Fruit fly (Drosophila melanogaster) whole organism, embryonic: ENCODE data around the gene Pcyt1.

Source experiments
- Adf1 ChIP-seq: fragments of 200-800 bp; sonication (Bioruptor generic); IDR thresholded peaks from 2 replicates; pipeline ENCODE4 v1.3.6; 2022; ENCODE audit warnings: missing biosample characterization, missing genetic modification characterization
- Aef1 ChIP-seq: fragments of 200-800 bp; sonication (Bioruptor generic); IDR thresholded peaks from 3 replicates; pipeline ENCODE4 v1.3.6; 2022; ENCODE audit warnings: missing biosample characterization, missing genetic modification characterization
- CG10147 ChIP-seq: fragments of 200-800 bp; sonication (Bioruptor generic); optimal IDR thresholded peaks from 2 replicates; lab custom pipeline; 2019; ENCODE audit warnings: missing biosample characterization, mild to moderate bottlenecking, missing genetic modification characterization, moderate library complexity
- CG10209 ChIP-seq: fragments of 200-800 bp; sonication (Bioruptor generic); optimal IDR thresholded peaks from 3 replicates; lab custom pipeline; 2017; ENCODE audit warnings: missing biosample characterization, mild to moderate bottlenecking, missing genetic modification characterization, missing genetic modification reagents
- CG12659 ChIP-seq: fragments of 200-800 bp; sonication (Bioruptor generic); optimal IDR thresholded peaks from 3 replicates; lab custom pipeline; 2017; ENCODE audit warnings: mild to moderate bottlenecking, missing biosample characterization, missing genetic modification reagents, missing genetic modification characterization
- CG13287 ChIP-seq: fragments of 200-800 bp; sonication (Bioruptor generic); IDR thresholded peaks from 2 replicates; pipeline ENCODE4 v1.3.6; 2022; ENCODE audit warnings: missing biosample characterization, missing genetic modification characterization; ENCODE audit not compliant: partially characterized antibody
- CG13424 ChIP-seq: fragments of 200-800 bp; sonication (Bioruptor generic); optimal IDR thresholded peaks from 2 replicates; lab custom pipeline; 2019; ENCODE audit warnings: missing biosample characterization, mild to moderate bottlenecking, missing genetic modification characterization, moderate library complexity
- CG15696 ChIP-seq: fragments of 200-800 bp; sonication (Bioruptor generic); optimal IDR thresholded peaks from 2 replicates; lab custom pipeline; 2019; ENCODE audit warnings: missing biosample characterization, mild to moderate bottlenecking, missing genetic modification characterization, moderate library complexity
- CG17359 ChIP-seq: fragments of 200-800 bp; sonication (Bioruptor generic); optimal IDR thresholded peaks from 3 replicates; lab custom pipeline; 2018; ENCODE audit warnings: missing biosample characterization, mild to moderate bottlenecking, missing genetic modification characterization, moderate library complexity
- CG17912 ChIP-seq: fragments of 200-800 bp; sonication (Bioruptor generic); optimal IDR thresholded peaks from 2 replicates; lab custom pipeline; 2018; ENCODE audit warnings: missing biosample characterization, mild to moderate bottlenecking, missing genetic modification characterization
- CG18476 ChIP-seq: fragments of 200-800 bp; sonication (Bioruptor generic); optimal IDR thresholded peaks from 2 replicates; lab custom pipeline; 2016; ENCODE audit warnings: missing biosample characterization, mild to moderate bottlenecking, missing genetic modification characterization
- CG2120 ChIP-seq: fragments of 200-800 bp; sonication (Bioruptor generic); optimal IDR thresholded peaks from 3 replicates; lab custom pipeline; 2016; ENCODE audit warnings: missing biosample characterization, missing genetic modification characterization
- CG2129 ChIP-seq: fragments of 200-800 bp; sonication (Bioruptor generic); IDR thresholded peaks from 2 replicates; pipeline ENCODE4 v1.3.6; 2022; ENCODE audit warnings: missing biosample characterization, missing genetic modification characterization; ENCODE audit not compliant: partially characterized antibody
- CG2712 ChIP-seq: fragments of 200-800 bp; optimal IDR thresholded peaks from 3 replicates; lab custom pipeline; 2019; ENCODE audit warnings: missing biosample characterization, mild to moderate bottlenecking, missing genetic modification characterization, moderate library complexity
- CG2875 ChIP-seq: fragments of 200-800 bp; sonication (Bioruptor generic); optimal IDR thresholded peaks from 2 replicates; lab custom pipeline; 2017; ENCODE audit warnings: missing biosample characterization, mild to moderate bottlenecking, missing genetic modification characterization, missing genetic modification reagents
- CG31365 ChIP-seq: fragments of 200-800 bp; sonication (Bioruptor generic); optimal IDR thresholded peaks from 2 replicates; lab custom pipeline; 2018; ENCODE audit warnings: missing biosample characterization, mild to moderate bottlenecking, missing genetic modification characterization
- CG33213 ChIP-seq: fragments of 200-800 bp; sonication (Bioruptor generic); optimal IDR thresholded peaks from 3 replicates; lab custom pipeline; 2016; ENCODE audit warnings: missing biosample characterization, missing genetic modification characterization
- CG5180 ChIP-seq: fragments of 200-800 bp; sonication (Bioruptor generic); optimal IDR thresholded peaks from 3 replicates; lab custom pipeline; 2017; ENCODE audit warnings: missing biosample characterization, missing genetic modification characterization, mild to moderate bottlenecking, moderate library complexity, missing genetic modification reagents
- CG6689 ChIP-seq: fragments of 200-800 bp; sonication (Bioruptor generic); IDR thresholded peaks from 2 replicates; pipeline ENCODE4 v1.3.6; 2022; ENCODE audit warnings: missing biosample characterization, missing genetic modification characterization
- CG7928 ChIP-seq: fragments of 200-800 bp; sonication (Bioruptor generic); optimal IDR thresholded peaks from 2 replicates; lab custom pipeline; 2017; ENCODE audit warnings: missing biosample characterization, mild to moderate bottlenecking, missing genetic modification characterization
- CG9727 ChIP-seq: fragments of 200-800 bp; sonication (Bioruptor generic); optimal IDR thresholded peaks from 3 replicates; lab custom pipeline; 2017; ENCODE audit warnings: missing biosample characterization, mild to moderate bottlenecking, missing genetic modification characterization
- CkIIα-i1 ChIP-seq: fragments of 200-800 bp; sonication (Bioruptor generic); IDR thresholded peaks from 2 replicates; pipeline ENCODE4 v1.3.6; 2022; ENCODE audit warnings: missing biosample characterization, missing genetic modification characterization
- D19B ChIP-seq: fragments of 200-800 bp; sonication (Bioruptor generic); optimal IDR thresholded peaks from 2 replicates; lab custom pipeline; 2017; ENCODE audit warnings: missing biosample characterization, mild to moderate bottlenecking, missing genetic modification characterization
- Dad ChIP-seq: fragments of 200-800 bp; sonication (Bioruptor generic); optimal IDR thresholded peaks from 3 replicates; lab custom pipeline; 2016; ENCODE audit warnings: missing biosample characterization, missing genetic modification characterization
- Deaf1 ChIP-seq: fragments of 200-800 bp; optimal IDR thresholded peaks from 3 replicates; lab custom pipeline; 2019; ENCODE audit warnings: missing biosample characterization, mild to moderate bottlenecking, missing genetic modification characterization, moderate library complexity
- E2f2 ChIP-seq: fragments of 200-800 bp; sonication (Bioruptor generic); IDR thresholded peaks from 2 replicates; pipeline ENCODE4 v1.3.6; 2022; ENCODE audit warnings: missing biosample characterization, missing genetic modification characterization
- Fer1 ChIP-seq: fragments of 200-800 bp; sonication (Bioruptor generic); optimal IDR thresholded peaks from 2 replicates; lab custom pipeline; 2017; ENCODE audit warnings: missing biosample characterization, mild to moderate bottlenecking, missing genetic modification characterization
- Hmr ChIP-seq: fragments of 200-800 bp; sonication (Bioruptor generic); optimal IDR thresholded peaks from 3 replicates; lab custom pipeline; 2017; ENCODE audit warnings: mild to moderate bottlenecking, missing biosample characterization, missing genetic modification reagents, missing genetic modification characterization
- Nf-YA ChIP-seq: fragments of 200-800 bp; sonication (Bioruptor generic); IDR thresholded peaks from 2 replicates; pipeline ENCODE4 v1.3.6; 2022; ENCODE audit warnings: missing biosample characterization, missing genetic modification characterization
- Side ChIP-seq: fragments of 200-800 bp; sonication (Bioruptor generic); optimal IDR thresholded peaks from 2 replicates; lab custom pipeline; 2016; ENCODE audit warnings: missing biosample characterization, missing genetic modification characterization
- Usf ChIP-seq: fragments of 200-800 bp; sonication (Bioruptor generic); optimal IDR thresholded peaks from 2 replicates; lab custom pipeline; 2017; ENCODE audit warnings: missing genotype, missing biosample characterization, missing genetic modification characterization
- cwo ChIP-seq: fragments of 200-800 bp; sonication (Bioruptor generic); optimal IDR thresholded peaks from 3 replicates; lab custom pipeline; 2017; ENCODE audit warnings: missing biosample characterization, missing genetic modification characterization, mild to moderate bottlenecking, moderate library complexity, missing genetic modification reagents
- emc ChIP-seq: fragments of 200-800 bp; sonication (Bioruptor generic); optimal IDR thresholded peaks from 2 replicates; lab custom pipeline; 2016; ENCODE audit warnings: missing biosample characterization, missing genetic modification characterization
- fd3F ChIP-seq: fragments of 200-800 bp; sonication (Bioruptor generic); optimal IDR thresholded peaks from 2 replicates; lab custom pipeline; 2018; ENCODE audit warnings: missing biosample characterization, mild to moderate bottlenecking, missing genetic modification characterization, moderate library complexity
- h ChIP-seq: fragments of >200 bp; optimal IDR thresholded peaks from 2 replicates; lab custom pipeline; 2017
- hkb ChIP-seq, 2 experiments: fragments of 200-800 bp in 1 of 2; fragments of >200 bp in 1 of 2; sonication (Bioruptor generic) in 1 of 2; IDR thresholded peaks in 1 of 2; optimal IDR thresholded peaks in 1 of 2; 2 replicates each; pipeline versions ENCODE4 v1.3.6 to Lab custom; 2017 to 2022; ENCODE audit warnings: missing biosample characterization in 1 of 2, missing genetic modification characterization in 1 of 2
- hth ChIP-seq: fragments of >200 bp; optimal IDR thresholded peaks from 2 replicates; lab custom pipeline; 2017; ENCODE audit warnings: inconsistent platforms
- ken ChIP-seq: fragments of 200-800 bp; sonication (Bioruptor generic); IDR thresholded peaks from 3 replicates; pipeline ENCODE4 v1.3.6; 2022; ENCODE audit warnings: missing biosample characterization, missing genetic modification characterization
- knrl ChIP-seq: fragments of 200-800 bp; sonication (Bioruptor generic); IDR thresholded peaks from 3 replicates; pipeline ENCODE4 v1.3.6; 2022; ENCODE audit warnings: missing biosample characterization, missing genetic modification characterization; ENCODE audit not compliant: partially characterized antibody
- lilli ChIP-seq: fragments of 200-800 bp; sonication (Bioruptor generic); optimal IDR thresholded peaks from 3 replicates; lab custom pipeline; 2016; ENCODE audit warnings: missing biosample characterization, missing genetic modification characterization
- maf-S ChIP-seq: fragments of 200-800 bp; sonication (Bioruptor generic); optimal IDR thresholded peaks from 2 replicates; lab custom pipeline; 2016; ENCODE audit warnings: missing biosample characterization, missing genetic modification characterization
- pan ChIP-seq, 4 experiments: fragments of >200 bp in 3 of 4; fragments of 200-800 bp in 1 of 4; sonication (Bioruptor generic) in 1 of 4; optimal IDR thresholded peaks in 3 of 4; IDR thresholded peaks in 1 of 4; 2 replicates each; pipeline versions ENCODE4 v1.3.6 to Lab custom; 2017 to 2022; ENCODE audit warnings: missing biosample characterization in 2 of 4, missing genetic modification characterization in 2 of 4, mixed read lengths in 1 of 4
- rib ChIP-seq: fragments of 200-800 bp; sonication (Bioruptor generic); IDR thresholded peaks from 2 replicates; pipeline ENCODE4 v1.3.6; 2022; ENCODE audit warnings: missing biosample characterization, missing genetic modification characterization
- ro ChIP-seq: fragments of 200-800 bp; sonication (Bioruptor generic); IDR thresholded peaks from 2 replicates; pipeline ENCODE4 v1.3.6; 2022; ENCODE audit warnings: missing biosample characterization, missing genetic modification characterization
- sens ChIP-seq: fragments of 200-800 bp; sonication (Bioruptor generic); peaks from one replicate; lab custom pipeline; 2016; ENCODE audit warnings: missing biosample characterization, missing genetic modification characterization
- tll ChIP-seq, 2 experiments: fragments of 200-800 bp in 1 of 2; fragments of >200 bp in 1 of 2; sonication (Bioruptor generic) in 1 of 2; optimal IDR thresholded peaks; 2 replicates each; lab custom pipeline; 2017 to 2019; ENCODE audit warnings: missing biosample characterization in 2 of 2, missing genetic modification characterization in 2 of 2, mild to moderate bottlenecking in 1 of 2, moderate library complexity in 1 of 2
- tna ChIP-seq: fragments of 200-800 bp; sonication (Bioruptor generic); IDR thresholded peaks from 2 replicates; pipeline ENCODE4 v1.3.6; 2022; ENCODE audit warnings: missing biosample characterization, missing genetic modification characterization; ENCODE audit not compliant: partially characterized antibody
- zfh1 ChIP-seq: fragments of 200-800 bp; sonication (Bioruptor generic); IDR thresholded peaks from 3 replicates; pipeline ENCODE4 v1.3.6; 2022; ENCODE audit warnings: missing biosample characterization, missing genetic modification characterization

Gene Pcyt1

dm6 chr3L:1591692-1592371 is 45.9 kb downstream of the Pcyt1 start (continued):
- TF ChIP-seq CG10147 (GFP tag; lab: Kevin White, UChicago) (peak; percentile 83), hth (lab: Kevin White, UChicago) (no peak), pan (optimal IDR thresholded peaks at IDR 0.05; lab: Kevin White, UChicago) (no peak), pan (GFP tag; optimal IDR thresholded peaks at IDR 0.05 in 1 of 2, IDR thresholded peaks at IDR 0.05 in 1 of 2) (peak in 1 of 2 experiments; percentile 55), lilli (GFP tag; lab: Kevin White, UChicago) (peak; percentile 49), ro (GFP tag; lab: Robert Waterston, UW) (no peak), E2f2 (peak; percentile 35; the same call in 1 of the 2 replicates), Side (GFP tag; lab: Kevin White, UChicago) (peak; percentile 54), hkb (optimal IDR thresholded peaks at IDR 0.05; lab: Kevin White, UChicago) (no peak), hkb (GFP tag; IDR thresholded peaks at IDR 0.05; lab: Robert Waterston, UW) (peak; percentile 80), CG2875 (GFP tag; lab: Kevin White, UChicago) (peak; percentile 7), CG18476 (GFP tag; lab: Kevin White, UChicago) (peak; percentile 60), Dad (GFP tag; lab: Kevin White, UChicago) (peak; percentile 44), ken (no peak), D19B (GFP tag; lab: Kevin White, UChicago) (no peak), CG7928 (peak; percentile 64), Usf (GFP tag; lab: Kevin White, UChicago) (peak; percentile 14), h (lab: Kevin White, UChicago) (no peak), tll (GFP tag; optimal IDR thresholded peaks at IDR 0.05; lab: Kevin White, UChicago) (no peak), fd3F (GFP tag; lab: Kevin White, UChicago) (peak; percentile 75), emc (GFP tag; lab: Kevin White, UChicago) (peak; percentile 42), Hmr (GFP tag; lab: Kevin White, UChicago) (peak; percentile 94), sens (GFP tag; lab: Kevin White, UChicago) (peak; percentile 86), maf-S (peak; percentile 63), CG13287 (GFP tag; lab: Robert Waterston, UW) (no peak), CG33213 (GFP tag; lab: Kevin White, UChicago) (peak; percentile 63), Deaf1 (no peak), Nf-YA (GFP tag; lab: Robert Waterston, UW) (peak; percentile 47; the same call in 1 of the 2 replicates), CG17359 (tag; lab: Kevin White, UChicago) (peak; percentile 77), CG2129 (GFP tag; lab: Robert Waterston, UW) (no peak), CG17912 (GFP tag; lab: Kevin White, UChicago) (peak; percentile 7), CG2712 (tag; lab: Kevin White, UChicago) (no peak), CG6689 (GFP tag; lab: Robert Waterston, UW) (peak; percentile 36; the same call in 1 of the 2 replicates), CG9727 (GFP tag; lab: Kevin White, UChicago) (peak; percentile 75), CG31365 (tag; lab: Kevin White, UChicago) (peak; percentile 79), knrl (GFP tag; lab: Robert Waterston, UW) (no peak), CG10209 (GFP tag; lab: Kevin White, UChicago) (peak; percentile 82), Aef1 (no peak), cwo (GFP tag; lab: Kevin White, UChicago) (peak; percentile 78), zfh1 (GFP tag; lab: Robert Waterston, UW) (0 out of 3 replicates have a peak, but pooled peaks have one; percentile 36), CG13424 (peak; percentile 35), CkIIα-i1 (GFP tag; lab: Robert Waterston, UW) (no peak), CG12659 (peak; percentile 80), CG2120 (peak; percentile 86), CG5180 (peak; percentile 68), tna (GFP tag; lab: Robert Waterston, UW) (no peak), Adf1 (GFP tag; lab: Robert Waterston, UW) (peak; percentile 64; the same call in 1 of the 2 replicates), Fer1 (GFP tag; lab: Kevin White, UChicago) (peak; percentile 92), CG15696 (peak; percentile 57), rib (GFP tag; lab: Robert Waterston, UW) (peak; percentile 93)
